Worm (Caenorhabditis elegans): ENCODE data around the gene Y37E11B.1.

DNA sequence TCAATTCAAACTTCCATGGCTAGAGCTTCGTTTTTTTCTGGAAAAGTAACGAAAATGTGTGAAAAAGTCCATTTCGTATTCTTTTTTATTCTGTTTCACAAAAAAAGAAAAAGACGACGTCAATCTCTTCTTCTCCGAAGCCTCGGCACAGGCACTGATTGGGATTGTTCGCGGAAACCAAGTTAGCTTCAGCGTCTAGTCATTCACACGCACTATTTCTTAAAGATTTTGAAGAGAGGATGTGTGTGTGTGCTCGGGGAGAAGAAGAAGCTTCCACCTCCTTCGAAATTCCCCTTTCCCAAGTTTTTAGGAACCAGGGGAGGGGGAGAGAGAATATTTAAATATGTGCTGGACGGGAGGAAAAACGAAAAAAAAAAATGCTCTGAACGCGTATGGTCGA is 47.0 kb downstream of the Y37E11B.1 start:
- TF ChIP-seq lir-1 (GFP tag; conservative IDR thresholded peaks at IDR 0.05) (no peak), nhr-179 (tag; optimal IDR thresholded peaks at IDR 0.05) (no peak), snpc-4 (GFP tag; optimal IDR thresholded peaks at IDR 0.05) (no peak), snpc-4 (tag; optimal IDR thresholded peaks at IDR 0.05) (no peak), nhr-90 (tag; optimal IDR thresholded peaks at IDR 0.05) (no peak)
